Fruit fly (Drosophila melanogaster) whole organism, wandering third instar larva: ENCODE results near the gene CG11327.

Experiments
- GATAd ChIP-seq: sonication (Bioruptor generic); optimal IDR thresholded peaks from 2 replicates; lab custom pipeline; 2016; ENCODE audit warnings: missing biosample characterization, missing genetic modification characterization
- HLH106 ChIP-seq: fragments of 200-800 bp; optimal IDR thresholded peaks from 3 replicates; lab custom pipeline; 2019; ENCODE audit warnings: missing biosample characterization, mild to moderate bottlenecking, missing genetic modification characterization, moderate library complexity
- Hr78 ChIP-seq: fragments of >200 bp; optimal IDR thresholded peaks from 2 replicates; lab custom pipeline; 2017; ENCODE audit warnings: missing biosample characterization, missing genetic modification characterization
- Hr83 ChIP-seq: fragments of 200-300 bp; sonication (Bioruptor generic); optimal IDR thresholded peaks from 2 replicates; lab custom pipeline; 2016; ENCODE audit warnings: missing biosample characterization, mild to moderate bottlenecking, missing genetic modification characterization, moderate library complexity; ENCODE audit not compliant: poor library complexity, severe bottlenecking
- Myc ChIP-seq: fragments of >200 bp; optimal IDR thresholded peaks from 2 replicates; lab custom pipeline; 2017
- N ChIP-seq: fragments of >200 bp; optimal IDR thresholded peaks from 2 replicates; lab custom pipeline; 2018; ENCODE audit warnings: missing biosample characterization, missing external identifiers, missing genetic modification characterization
- Rel ChIP-seq, 2 experiments: fragments of 200-800 bp; sonication (Bioruptor generic) in 1 of 2; optimal IDR thresholded peaks; 2 replicates in 1 of 2; 3 replicates in 1 of 2; lab custom pipeline; 2016 to 2019; ENCODE audit warnings: mild to moderate bottlenecking in 2 of 2, missing biosample characterization in 2 of 2, missing genetic modification characterization in 2 of 2, moderate library complexity in 1 of 2
- br ChIP-seq: fragments of 200-800 bp; sonication (Bioruptor generic); optimal IDR thresholded peaks from 2 replicates; lab custom pipeline; 2016; ENCODE audit warnings: missing biosample characterization, missing genetic modification characterization
- ey ChIP-seq: fragments of 200-800 bp; sonication (Bioruptor generic); optimal IDR thresholded peaks from 2 replicates; lab custom pipeline; 2016; ENCODE audit warnings: missing biosample characterization, missing genetic modification characterization
- h ChIP-seq: fragments of 200-800 bp; sonication (Bioruptor generic); optimal IDR thresholded peaks from 3 replicates; lab custom pipeline; 2016; ENCODE audit warnings: missing biosample characterization, mild to moderate bottlenecking, missing genetic modification characterization
- pan ChIP-seq: fragments of >200 bp; optimal IDR thresholded peaks from 2 replicates; lab custom pipeline; 2017
- sv ChIP-seq: fragments of 200-800 bp; sonication (Bioruptor generic); optimal IDR thresholded peaks from 3 replicates; lab custom pipeline; 2016; ENCODE audit warnings: missing biosample characterization, missing genetic modification characterization
- usp ChIP-seq: fragments of >200 bp; optimal IDR thresholded peaks from 2 replicates; lab custom pipeline; 2017; ENCODE audit warnings: missing biosample characterization, missing genetic modification characterization

DNA sequence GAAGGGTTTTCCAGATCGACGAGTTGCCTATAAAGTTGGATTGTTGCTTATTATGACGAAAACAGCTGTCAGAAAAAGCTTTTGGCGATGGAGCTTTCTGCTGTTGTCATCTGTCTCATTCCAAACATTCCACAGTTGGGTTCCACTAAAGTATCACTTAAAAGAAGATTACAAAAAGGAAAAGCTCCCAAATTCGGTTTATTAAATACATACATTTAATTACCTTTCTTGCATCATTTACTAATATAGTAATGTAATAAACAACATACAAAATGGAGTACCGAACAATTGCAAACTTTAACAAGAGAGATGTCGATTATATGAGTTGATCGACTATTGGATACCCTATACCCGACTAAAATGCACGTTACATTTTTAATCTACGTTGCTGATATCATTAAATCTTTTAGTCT, 30.2 kb downstream of the CG11327 start, which contains the start of gene CG31633:
- TF ChIP-seq N (GFP tag; lab: Kevin White, UChicago), result no peak
- TF ChIP-seq sv (GFP tag; lab: Kevin White, UChicago), result no peak
- no peak for TF ChIP-seq Hr78
- no peak for TF ChIP-seq usp (GFP tag; lab: Kevin White, UChicago)
- no peak for TF ChIP-seq ey (GFP tag; lab: Kevin White, UChicago)
- no peak for TF ChIP-seq Rel (GFP tag; optimal IDR thresholded peaks at IDR 0.05; lab: Kevin White, UChicago)
- TF ChIP-seq Rel (tag; optimal IDR thresholded peaks at IDR 0.05; lab: Kevin White, UChicago), result no peak
- no peak for TF ChIP-seq pan (lab: Kevin White, UChicago)
- TF ChIP-seq br, result no peak
- no peak for TF ChIP-seq Hr83 (GFP tag; lab: Kevin White, UChicago)
- TF ChIP-seq h, result no peak
- no peak for TF ChIP-seq HLH106 (tag; lab: Kevin White, UChicago)
- TF ChIP-seq GATAd (GFP tag; lab: Kevin White, UChicago), result no peak
- TF ChIP-seq Myc (lab: Kevin White, UChicago), result no peak
